Worm (Caenorhabditis elegans): ENCODE results near the gene T25C12.3.

- TF ChIP-seq nhr-12 (tag; optimal IDR thresholded peaks at IDR 0.05) (no peak), lsy-2 (tag; optimal IDR thresholded peaks at IDR 0.05) (no peak)
These were observed 28.4 kb downstream of the T25C12.3 start for ce11 chrX:11471409-11471808.
